Worm (Caenorhabditis elegans) whole organism, midembryonic: Measurements from ENCODE around the gene acl-8.

Experiments
- T22C8.4 ChIP-seq: fragments of 200-800 bp; sonication (Bioruptor generic); IDR thresholded peaks from 2 replicates; pipeline ENCODE4 v1.3.6; 2022; ENCODE audit warnings: missing genetic modification characterization, missing compliant biosample characterization
- cog-1 ChIP-seq: sonication (generic microtip); optimal IDR thresholded peaks from 2 replicates; lab custom pipeline; 2016; ENCODE audit warnings: missing genetic modification characterization, missing compliant biosample characterization
- med-1 ChIP-seq: sonication (generic microtip); optimal IDR thresholded peaks from 2 replicates; lab custom pipeline; 2017; ENCODE audit warnings: missing genetic modification characterization, mild to moderate bottlenecking, missing compliant biosample characterization, antibody characterized with exemption, missing genetic modification reagents; ENCODE audit not compliant: insufficient read depth
- ref-1 ChIP-seq: fragments of 200-800 bp; sonication (Bioruptor generic); conservative IDR thresholded peaks from 2 replicates; pipeline ENCODE4 v1.3.6; 2022; ENCODE audit warnings: missing genetic modification reagents, missing genetic modification characterization, missing compliant biosample characterization
- ztf-23 ChIP-seq: fragments of 200-800 bp; sonication (Bioruptor generic); IDR thresholded peaks from 2 replicates; pipeline ENCODE4 v1.3.6; 2022; ENCODE audit warnings: missing genetic modification reagents, missing genetic modification characterization, missing compliant biosample characterization
- ztf-29 ChIP-seq: fragments of 200-800 bp; sonication (Bioruptor generic); IDR thresholded peaks from 2 replicates; pipeline ENCODE4 v1.3.6; 2022; ENCODE audit warnings: missing genetic modification reagents, missing genetic modification characterization, missing compliant biosample characterization

DNA sequence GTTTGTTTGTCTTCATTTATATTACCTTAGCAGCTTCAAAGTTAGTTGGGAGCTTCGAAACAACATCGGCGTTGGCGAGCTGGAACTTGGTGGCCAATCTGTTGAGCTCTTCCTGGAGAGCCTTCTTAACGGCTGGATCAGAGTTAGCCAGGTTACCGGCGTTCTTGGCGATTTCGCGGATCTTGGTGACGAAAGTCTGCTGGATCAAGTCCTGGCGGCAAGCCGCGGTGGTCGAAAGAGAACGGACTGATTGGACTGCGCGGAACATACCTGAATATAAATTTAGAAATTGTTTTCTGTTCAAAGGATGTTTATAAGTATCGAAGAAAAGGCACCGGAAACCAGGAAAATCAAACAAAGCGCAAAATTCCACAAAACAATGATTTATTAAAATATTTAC lies 23.8 kb upstream of the acl-8 start, which contains the start of gene atp-4:
- no peak for TF ChIP-seq ztf-29 (GFP tag; lab: Robert Waterston, UW)
- TF ChIP-seq ref-1 (GFP tag; lab: Robert Waterston, UW), result no peak
- TF ChIP-seq med-1 (GFP tag; lab: Kevin White, UChicago), result no peak
- TF ChIP-seq ztf-23 (GFP tag; lab: Robert Waterston, UW), result no peak
- TF ChIP-seq cog-1, result no peak
- TF ChIP-seq T22C8.4 (GFP tag; lab: Robert Waterston, UW), result no peak
